Worm (Caenorhabditis elegans) whole organism, midembryonic: ENCODE measurements around the gene W10D9.3.
A peak's percentile ranks its signal among the peaks of the same experiment; 100 is the strongest.

ENCODE experiments used
- T22C8.4 ChIP-seq: fragments of 200-800 bp; sonication (Bioruptor generic); IDR thresholded peaks from 2 replicates; pipeline ENCODE4 v1.3.6; 2022; ENCODE audit warnings: missing genetic modification characterization, missing compliant biosample characterization
- cog-1 ChIP-seq: sonication (generic microtip); optimal IDR thresholded peaks from 2 replicates; lab custom pipeline; 2016; ENCODE audit warnings: missing genetic modification characterization, missing compliant biosample characterization
- flt-1 ChIP-seq: fragments of 200-800 bp; sonication (Bioruptor generic); IDR thresholded peaks from 2 replicates; pipeline ENCODE4 v1.3.6; 2022; ENCODE audit warnings: missing genetic modification characterization, missing compliant biosample characterization
- klf-2 ChIP-seq: fragments of 200-800 bp; sonication (Bioruptor generic); conservative IDR thresholded peaks from 2 replicates; pipeline ENCODE4 v1.3.6; 2022; ENCODE audit warnings: missing genetic modification reagents, missing genetic modification characterization, missing compliant biosample characterization
- med-1 ChIP-seq: sonication (generic microtip); optimal IDR thresholded peaks from 2 replicates; lab custom pipeline; 2017; ENCODE audit warnings: missing genetic modification characterization, mild to moderate bottlenecking, missing compliant biosample characterization, antibody characterized with exemption, missing genetic modification reagents; ENCODE audit not compliant: insufficient read depth
- tab-1 ChIP-seq: fragments of 200-800 bp; sonication (Bioruptor generic); IDR thresholded peaks from 2 replicates; pipeline ENCODE4 v1.3.6; 2022; ENCODE audit warnings: missing genetic modification characterization, missing compliant biosample characterization
- ztf-23 ChIP-seq: fragments of 200-800 bp; sonication (Bioruptor generic); IDR thresholded peaks from 2 replicates; pipeline ENCODE4 v1.3.6; 2022; ENCODE audit warnings: missing genetic modification reagents, missing genetic modification characterization, missing compliant biosample characterization

DNA sequence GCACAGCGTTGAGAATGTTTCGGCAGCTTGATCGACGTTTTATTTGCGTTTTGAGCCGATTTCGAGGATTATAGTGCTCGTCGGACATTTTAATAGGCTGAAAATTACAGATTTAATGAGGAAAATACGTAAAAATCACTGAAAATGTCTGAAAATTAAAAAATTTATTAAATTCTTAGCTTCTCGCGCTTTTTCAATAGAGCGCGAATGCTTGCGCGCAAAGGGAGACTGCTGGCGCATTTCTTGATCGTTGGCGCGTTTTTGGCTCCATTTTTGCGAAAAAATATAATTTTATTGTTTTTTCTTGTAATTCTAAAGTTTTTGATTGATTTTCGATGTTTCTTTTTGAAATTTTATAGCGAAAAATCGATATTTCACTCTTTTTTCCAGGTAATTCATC lies 49.9 kb downstream of the W10D9.3 start, which contains the start of the genes dnsn-1 and C24H12.4:
- TF ChIP-seq T22C8.4 (GFP tag; lab: Robert Waterston, UW): no peak
- no peak for TF ChIP-seq flt-1 (GFP tag; lab: Robert Waterston, UW)
- TF ChIP-seq med-1 (GFP tag; lab: Kevin White, UChicago): no peak
- no peak for TF ChIP-seq klf-2 (GFP tag; lab: Robert Waterston, UW)
- TF ChIP-seq ztf-23: no peak
- no peak for TF ChIP-seq tab-1 (GFP tag; lab: Robert Waterston, UW)
- peak; percentile 62 for TF ChIP-seq cog-1 (tag; lab: Kevin White, UChicago)
